Fruit fly (Drosophila melanogaster): Measurements from ENCODE around the gene Ir62a.

The Ir62a gene

DNA sequence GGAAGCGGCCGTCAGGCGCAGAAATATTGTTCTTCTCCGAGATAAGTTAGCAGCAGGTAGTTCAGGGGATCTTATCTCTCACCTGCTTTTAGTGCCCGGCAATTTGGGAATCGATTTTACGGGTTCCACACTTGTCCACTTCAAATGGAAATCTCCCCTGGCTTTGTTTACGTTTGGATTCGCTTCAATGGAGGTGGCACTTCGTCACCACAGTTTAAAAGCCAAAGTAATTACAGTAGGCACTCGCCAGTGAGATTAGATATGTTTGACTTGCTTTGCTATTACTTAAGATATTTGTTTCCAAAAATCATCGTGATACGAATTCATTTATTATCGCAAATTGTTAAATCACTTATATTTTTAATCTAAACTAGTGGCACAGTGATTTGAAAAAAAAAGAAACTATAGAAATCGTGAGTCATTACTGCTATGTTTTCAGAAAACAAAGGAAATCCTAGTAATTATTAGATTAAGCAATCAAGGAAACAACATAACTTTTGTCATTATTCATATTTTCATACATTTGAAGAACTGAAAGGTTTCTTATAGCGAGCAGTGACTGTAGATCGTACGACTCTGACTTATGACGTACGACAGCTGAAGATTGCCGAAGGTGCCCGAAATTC is 17.4 kb upstream of the Ir62a start (continued):
- TF ChIP-seq da (GFP tag; optimal IDR thresholded peaks at IDR 0.05): no peak
- TF ChIP-seq CG11247 (GFP tag; IDR thresholded peaks at IDR 0.05): peak; percentile 11; the same call in 1 of the 2 replicates
- no peak for TF ChIP-seq CG30020 (tag; optimal IDR thresholded peaks at IDR 0.05)
- peak; percentile 66 for TF ChIP-seq Oli (tag; optimal IDR thresholded peaks at IDR 0.05)
- no peak for TF ChIP-seq Mes4 (GFP tag; optimal IDR thresholded peaks at IDR 0.05)
- TF ChIP-seq vfl (GFP tag; optimal IDR thresholded peaks at IDR 0.05): no peak
- 0 out of 2 replicates have a peak, but pooled peaks have one; percentile 9 for TF ChIP-seq CG11085 (GFP tag; IDR thresholded peaks at IDR 0.05)
- TF ChIP-seq CG2875 (GFP tag; optimal IDR thresholded peaks at IDR 0.05): no peak
- TF ChIP-seq CG17612 (GFP tag; IDR thresholded peaks at IDR 0.05): no peak; the same call in 1 of the 2 replicates
- no peak for TF ChIP-seq sd (tag; optimal IDR thresholded peaks at IDR 0.05)
- TF ChIP-seq HmgD (GFP tag; optimal IDR thresholded peaks at IDR 0.05): no peak
- TF ChIP-seq CG13775 (GFP tag; optimal IDR thresholded peaks at IDR 0.05): peak; percentile 42
- peak; percentile 33 for TF ChIP-seq CG12769 (tag; optimal IDR thresholded peaks at IDR 0.05)
- TF ChIP-seq Ptx1 (GFP tag; IDR thresholded peaks at IDR 0.05): peak; percentile 36; the same call in 1 of the 2 replicates
- TF ChIP-seq maf-S (GFP tag; optimal IDR thresholded peaks at IDR 0.05): peak; percentile 19
- TF ChIP-seq CG3847 (GFP tag; IDR thresholded peaks at IDR 0.05): peak; percentile 20; the same call in 1 of the 2 replicates
- TF ChIP-seq B-H2 (GFP tag; optimal IDR thresholded peaks at IDR 0.05): peak; percentile 6
- TF ChIP-seq tap (tag; optimal IDR thresholded peaks at IDR 0.05): peak; percentile 38
- no peak for TF ChIP-seq Sry-δ (GFP tag; optimal IDR thresholded peaks at IDR 0.05)
- no peak for TF ChIP-seq CG6272 (GFP tag; IDR thresholded peaks at IDR 0.05)
- peak; percentile 40; the same call in 1 of the 2 replicates for TF ChIP-seq H2.0 (GFP tag; IDR thresholded peaks at IDR 0.05)
- TF ChIP-seq ac (GFP tag; optimal IDR thresholded peaks at IDR 0.05): no peak
- TF ChIP-seq Dfd (GFP tag; optimal IDR thresholded peaks at IDR 0.05): peak in 1 of 2 experiments; percentile 74
- TF ChIP-seq Rx (GFP tag; IDR thresholded peaks at IDR 0.05): 0 out of 2 replicates have a peak, but pooled peaks have one; percentile 13
- no peak for TF ChIP-seq BEAF-32 (GFP tag; optimal IDR thresholded peaks at IDR 0.05)
- peak; percentile 38; the same call in 1 of the 2 replicates for TF ChIP-seq Ada2b (GFP tag; IDR thresholded peaks at IDR 0.05)
- peak; percentile 54 for TF ChIP-seq Hmx (GFP tag; optimal IDR thresholded peaks at IDR 0.05)
- TF ChIP-seq psq (GFP tag; optimal IDR thresholded peaks at IDR 0.05): no peak
- TF ChIP-seq zf30C (GFP tag; optimal IDR thresholded peaks at IDR 0.05): no peak
- TF ChIP-seq sens-2 (GFP tag; IDR thresholded peaks at IDR 0.05): no peak
- peak; percentile 65 for TF ChIP-seq CG10209 (GFP tag; optimal IDR thresholded peaks at IDR 0.05)
- TF ChIP-seq kay (GFP tag; optimal IDR thresholded peaks at IDR 0.05): peak; percentile 49
- TF ChIP-seq CG12942 (GFP tag; optimal IDR thresholded peaks at IDR 0.05): no peak
- no peak; the same call in 1 of the 2 replicates for TF ChIP-seq seq (GFP tag; IDR thresholded peaks at IDR 0.05)
- TF ChIP-seq croc (GFP tag; conservative IDR thresholded peaks at IDR 0.05): no peak
- TF ChIP-seq CG10979 (tag; optimal IDR thresholded peaks at IDR 0.05): peak; percentile 26
- TF ChIP-seq CG33557 (GFP tag; optimal IDR thresholded peaks at IDR 0.05): no peak
- peak; percentile 48 for TF ChIP-seq CG15514 (GFP tag; optimal IDR thresholded peaks at IDR 0.05)
- no peak for TF ChIP-seq ken (GFP tag; IDR thresholded peaks at IDR 0.05)
- no peak for TF ChIP-seq Gsc (GFP tag; IDR thresholded peaks at IDR 0.05)
- peak; percentile 79 for TF ChIP-seq CG7839 (tag; optimal IDR thresholded peaks at IDR 0.05)
- no peak for TF ChIP-seq CG1529 (GFP tag; optimal IDR thresholded peaks at IDR 0.05)
- TF ChIP-seq gem (tag; optimal IDR thresholded peaks at IDR 0.05): peak; percentile 81
- no peak for TF ChIP-seq CG16813 (GFP tag; IDR thresholded peaks at IDR 0.05; ENCODE audit: partially characterized antibody)
- TF ChIP-seq salm (tag; optimal IDR thresholded peaks at IDR 0.05): no peak
- no peak for TF ChIP-seq Hr39 (optimal IDR thresholded peaks at IDR 0.05)
- no peak for TF ChIP-seq CG2129 (GFP tag; IDR thresholded peaks at IDR 0.05; ENCODE audit: partially characterized antibody)
- peak; percentile 59; the same call in 1 of the 2 replicates for TF ChIP-seq lmd (GFP tag; IDR thresholded peaks at IDR 0.05)
- TF ChIP-seq fd102C (GFP tag; optimal IDR thresholded peaks at IDR 0.05): no peak
- TF ChIP-seq CG6683 (GFP tag; optimal IDR thresholded peaks at IDR 0.05): no peak
